Worm (Caenorhabditis elegans) whole organism, dauer: ENCODE results near the gene srt-50.
"Not testable (repeated sequence)": the region's sequence is repeated elsewhere in the genome, so short reads cannot be mapped to it uniquely, and the experiment has no call there.

ENCODE experiments used
- unc-62 ChIP-seq: sonication (generic microtip); optimal IDR thresholded peaks from 2 replicates; lab custom pipeline; 2017; ENCODE audit warnings: missing biosample characterization, missing genetic modification reagents, missing genetic modification characterization

srt-50 gene

ce11 chrIV:15126021-15126420 is 51.5 kb downstream of the srt-50 start, which contains the start of gene clec-190:
TSS of gene clec-190 (minus strand) at chrIV:15126121.
- no peak for TF ChIP-seq unc-62 (GFP tag; lab: Kevin White, UChicago)

- TF ChIP-seq unc-62 (GFP tag; lab: Kevin White, UChicago) = no peak
Observed at ce11 chrIV:15127731-15128130, 53.2 kb downstream of the srt-50 start, which contains the start of gene M199.9. TSS of gene M199.9 (minus strand) at chrIV:15127831.

ce11 chrIV:15131697-15132096 is 57.2 kb downstream of the srt-50 start, which contains the start of gene col-135:
TSS of gene col-135 (minus strand) at chrIV:15131797.
- TF ChIP-seq unc-62 (GFP tag; lab: Kevin White, UChicago) = no peak

ce11 chrIV:15133899-15134298 is 59.4 kb downstream of the srt-50 start, which contains the start of gene M199.8:
TSS of gene M199.8 (minus strand) at chrIV:15133999.
- TF ChIP-seq unc-62 (GFP tag; lab: Kevin White, UChicago) = not testable (repeated sequence)
